Fruit fly (Drosophila melanogaster) whole organism, wandering third instar larva: ENCODE measurements around the gene CG14641.
"Not testable (repeated sequence)": the region's sequence is repeated elsewhere in the genome, so short reads cannot be mapped to it uniquely, and the experiment has no call there.

ENCODE experiments used
- Abd-B ChIP-seq: fragments of >200 bp; optimal IDR thresholded peaks from 2 replicates; lab custom pipeline; 2017; ENCODE audit warnings: missing biosample characterization, missing genetic modification characterization
- CG32264 ChIP-seq: fragments of 200-800 bp; sonication (Bioruptor generic); optimal IDR thresholded peaks from 2 replicates; lab custom pipeline; 2016; ENCODE audit warnings: missing biosample characterization, missing genetic modification characterization
- CG9705 ChIP-seq: fragments of 200-800 bp; sonication (Bioruptor generic); optimal IDR thresholded peaks from 2 replicates; lab custom pipeline; 2018; ENCODE audit warnings: missing biosample characterization, mild to moderate bottlenecking, missing genetic modification characterization
- CrebA ChIP-seq: fragments of 200-800 bp; sonication (Bioruptor generic); optimal IDR thresholded peaks from 2 replicates; lab custom pipeline; 2016; ENCODE audit warnings: missing biosample characterization, mild to moderate bottlenecking, missing genetic modification characterization, borderline replicate concordance
- Dfd ChIP-seq: fragments of >200 bp; optimal IDR thresholded peaks from 2 replicates; lab custom pipeline; 2017; ENCODE audit warnings: missing biosample characterization, missing genetic modification characterization
- Dif ChIP-seq: fragments of 200-275, 200-300 bp; sonication (Bioruptor generic); optimal IDR thresholded peaks from 2 replicates; lab custom pipeline; 2018; ENCODE audit warnings: missing biosample characterization, missing genetic modification characterization; ENCODE audit not compliant: partially characterized antibody
- GATAd ChIP-seq: sonication (Bioruptor generic); optimal IDR thresholded peaks from 2 replicates; lab custom pipeline; 2016; ENCODE audit warnings: missing biosample characterization, missing genetic modification characterization
- HLH106 ChIP-seq: fragments of 200-800 bp; optimal IDR thresholded peaks from 3 replicates; lab custom pipeline; 2019; ENCODE audit warnings: missing biosample characterization, mild to moderate bottlenecking, missing genetic modification characterization, moderate library complexity
- Hnf4 ChIP-seq: fragments of 200-800 bp; sonication (Bioruptor generic); optimal IDR thresholded peaks from 2 replicates; lab custom pipeline; 2016; ENCODE audit warnings: missing biosample characterization, mild to moderate bottlenecking, missing genetic modification characterization
- Hr78 ChIP-seq: fragments of >200 bp; optimal IDR thresholded peaks from 2 replicates; lab custom pipeline; 2017; ENCODE audit warnings: missing biosample characterization, missing genetic modification characterization
- Hr83 ChIP-seq: fragments of 200-300 bp; sonication (Bioruptor generic); optimal IDR thresholded peaks from 2 replicates; lab custom pipeline; 2016; ENCODE audit warnings: missing biosample characterization, mild to moderate bottlenecking, missing genetic modification characterization, moderate library complexity; ENCODE audit not compliant: poor library complexity, severe bottlenecking
- Jra ChIP-seq: sonication (Bioruptor generic); optimal IDR thresholded peaks from 2 replicates; lab custom pipeline; 2016; ENCODE audit warnings: missing biosample characterization, missing genetic modification characterization
- Mio ChIP-seq: sonication (Bioruptor generic); optimal IDR thresholded peaks from 2 replicates; lab custom pipeline; 2016; ENCODE audit warnings: missing biosample characterization, missing genetic modification characterization
- Myc ChIP-seq: fragments of >200 bp; optimal IDR thresholded peaks from 2 replicates; lab custom pipeline; 2017
- N ChIP-seq: fragments of >200 bp; optimal IDR thresholded peaks from 2 replicates; lab custom pipeline; 2018; ENCODE audit warnings: missing biosample characterization, missing external identifiers, missing genetic modification characterization
- OdsH ChIP-seq: fragments of 200-800 bp; sonication (Bioruptor generic); optimal IDR thresholded peaks from 2 replicates; lab custom pipeline; 2016; ENCODE audit warnings: missing biosample characterization, mild to moderate bottlenecking, missing genetic modification characterization
- Rel ChIP-seq, 2 experiments: fragments of 200-800 bp; sonication (Bioruptor generic) in 1 of 2; optimal IDR thresholded peaks; 2 replicates in 1 of 2; 3 replicates in 1 of 2; lab custom pipeline; 2016 to 2019; ENCODE audit warnings: mild to moderate bottlenecking in 2 of 2, missing biosample characterization in 2 of 2, missing genetic modification characterization in 2 of 2, moderate library complexity in 1 of 2
- Sp1 ChIP-seq: fragments of 200-800 bp; sonication (Bioruptor generic); optimal IDR thresholded peaks from 3 replicates; lab custom pipeline; 2019; ENCODE audit warnings: missing biosample characterization, mild to moderate bottlenecking, missing genetic modification characterization, moderate library complexity
- Vsx2 ChIP-seq: fragments of 200-300, 225-300 bp; sonication (Bioruptor generic); optimal IDR thresholded peaks from 2 replicates; lab custom pipeline; 2018; ENCODE audit warnings: missing biosample characterization, missing genetic modification characterization; ENCODE audit not compliant: partially characterized antibody
- br ChIP-seq: fragments of 200-800 bp; sonication (Bioruptor generic); optimal IDR thresholded peaks from 2 replicates; lab custom pipeline; 2016; ENCODE audit warnings: missing biosample characterization, missing genetic modification characterization
- brk ChIP-seq: fragments of 200-800 bp; sonication (Bioruptor generic); optimal IDR thresholded peaks from 2 replicates; lab custom pipeline; 2016; ENCODE audit warnings: missing biosample characterization, mild to moderate bottlenecking, missing genetic modification characterization
- dl ChIP-seq, 2 experiments: fragments of 175-275, 200-275 bp in 1 of 2; fragments of 200-275 bp in 1 of 2; sonication (Bioruptor generic); optimal IDR thresholded peaks; lab custom pipeline; 2018; ENCODE audit warnings: mild to moderate bottlenecking in 2 of 2, missing biosample characterization in 2 of 2, missing genetic modification characterization in 2 of 2, moderate library complexity in 2 of 2; ENCODE audit not compliant: partially characterized antibody in 2 of 2, insufficient read depth in 1 of 2
- dmrt93B ChIP-seq: fragments of 200-800 bp; sonication (Bioruptor generic); optimal IDR thresholded peaks from 2 replicates; lab custom pipeline; 2018; ENCODE audit warnings: missing biosample characterization, mild to moderate bottlenecking, missing genetic modification characterization
- dsf ChIP-seq: sonication (Bioruptor generic); optimal IDR thresholded peaks from 2 replicates; lab custom pipeline; 2016; ENCODE audit warnings: missing biosample characterization, missing genetic modification characterization, borderline replicate concordance
- ey ChIP-seq: fragments of 200-800 bp; sonication (Bioruptor generic); optimal IDR thresholded peaks from 2 replicates; lab custom pipeline; 2016; ENCODE audit warnings: missing biosample characterization, missing genetic modification characterization
- foxo ChIP-seq, 2 experiments: fragments of 200-800 bp; sonication (Bioruptor generic); optimal IDR thresholded peaks; 2 replicates in 1 of 2; 3 replicates in 1 of 2; lab custom pipeline; 2016 to 2017; ENCODE audit warnings: missing biosample characterization in 2 of 2, missing genetic modification characterization in 2 of 2
- fru ChIP-seq: fragments of 200-800 bp; sonication (Bioruptor generic); optimal IDR thresholded peaks from 3 replicates; lab custom pipeline; 2016; ENCODE audit warnings: missing biosample characterization, mild to moderate bottlenecking, missing genetic modification characterization
- h ChIP-seq: fragments of 200-800 bp; sonication (Bioruptor generic); optimal IDR thresholded peaks from 3 replicates; lab custom pipeline; 2016; ENCODE audit warnings: missing biosample characterization, mild to moderate bottlenecking, missing genetic modification characterization
- jim ChIP-seq: fragments of 175-275, 200-325 bp; sonication (Bioruptor generic); optimal IDR thresholded peaks from 2 replicates; lab custom pipeline; 2016; ENCODE audit warnings: missing biosample characterization, mild to moderate bottlenecking, missing genetic modification characterization
- lola ChIP-seq: fragments of >200 bp; optimal IDR thresholded peaks from 2 replicates; lab custom pipeline; 2017; ENCODE audit warnings: missing biosample characterization, missing genetic modification characterization
- pan ChIP-seq: fragments of >200 bp; optimal IDR thresholded peaks from 2 replicates; lab custom pipeline; 2017
- psq ChIP-seq: fragments of 200-800 bp; sonication (Bioruptor generic); optimal IDR thresholded peaks from 3 replicates; lab custom pipeline; 2017; ENCODE audit warnings: missing biosample characterization, mild to moderate bottlenecking, missing genetic modification characterization, moderate library complexity
- rgr ChIP-seq: fragments of 200-800 bp; sonication (Bioruptor generic); optimal IDR thresholded peaks from 3 replicates; lab custom pipeline; 2016; ENCODE audit warnings: missing biosample characterization, mild to moderate bottlenecking, missing genetic modification characterization
- sage ChIP-seq: fragments of 200-800 bp; sonication (Bioruptor generic); optimal IDR thresholded peaks from 2 replicates; lab custom pipeline; 2016; ENCODE audit warnings: missing biosample characterization, mild to moderate bottlenecking, missing genetic modification characterization
- sv ChIP-seq: fragments of 200-800 bp; sonication (Bioruptor generic); optimal IDR thresholded peaks from 3 replicates; lab custom pipeline; 2016; ENCODE audit warnings: missing biosample characterization, missing genetic modification characterization
- tai ChIP-seq: sonication (Bioruptor generic); optimal IDR thresholded peaks from 2 replicates; lab custom pipeline; 2016; ENCODE audit warnings: missing biosample characterization, missing genetic modification characterization
- usp ChIP-seq: fragments of >200 bp; optimal IDR thresholded peaks from 2 replicates; lab custom pipeline; 2017; ENCODE audit warnings: missing biosample characterization, missing genetic modification characterization
- woc ChIP-seq: sonication (Bioruptor generic); optimal IDR thresholded peaks from 2 replicates; lab custom pipeline; 2016; ENCODE audit warnings: missing biosample characterization, mild to moderate bottlenecking, missing genetic modification characterization

Gene CG14641

dm6 chr3R:4214038-4214437 is 18.1 kb downstream of the CG14641 start:
- TF ChIP-seq ey, result peak; percentile 79
- no peak for TF ChIP-seq dsf
- no peak for TF ChIP-seq Dfd (GFP tag; lab: Kevin White, UChicago)
- TF ChIP-seq dmrt93B (GFP tag; lab: Kevin White, UChicago), result peak; percentile 70
- TF ChIP-seq brk, result peak; percentile 6
- no peak for TF ChIP-seq lola (GFP tag; lab: Kevin White, UChicago)
- TF ChIP-seq foxo (GFP tag; optimal IDR thresholded peaks at IDR 0.05; lab: Kevin White, UChicago), result peak in 1 of 2 experiments; percentile 88
- TF ChIP-seq CG9705 (GFP tag; lab: Kevin White, UChicago), result peak; percentile 31
- no peak for TF ChIP-seq Abd-B (GFP tag; lab: Kevin White, UChicago)
- TF ChIP-seq HLH106 (tag; lab: Kevin White, UChicago), result peak; percentile 81
- TF ChIP-seq Hr78 (GFP tag; lab: Kevin White, UChicago), result no peak
- TF ChIP-seq woc (GFP tag; lab: Kevin White, UChicago), result peak; percentile 65
- peak; percentile 84 for TF ChIP-seq h (GFP tag; lab: Kevin White, UChicago)
- no peak for TF ChIP-seq Mio (GFP tag; lab: Kevin White, UChicago)
- TF ChIP-seq Hnf4 (GFP tag; lab: Kevin White, UChicago), result peak; percentile 69
- no peak for TF ChIP-seq Rel (GFP tag; optimal IDR thresholded peaks at IDR 0.05; lab: Kevin White, UChicago)
- peak; percentile 40 for TF ChIP-seq Rel (tag; optimal IDR thresholded peaks at IDR 0.05; lab: Kevin White, UChicago)
- peak; percentile 66 for TF ChIP-seq OdsH
- TF ChIP-seq Dif (GFP tag; lab: Kevin White, UChicago), result no peak
- TF ChIP-seq br (GFP tag; lab: Kevin White, UChicago), result peak; percentile 81
- TF ChIP-seq pan (lab: Kevin White, UChicago), result no peak
- no peak for TF ChIP-seq CrebA (GFP tag; lab: Kevin White, UChicago)
- TF ChIP-seq N (GFP tag; lab: Kevin White, UChicago), result no peak
- TF ChIP-seq psq (GFP tag; lab: Kevin White, UChicago), result peak; percentile 57
- TF ChIP-seq rgr, result peak; percentile 73
- peak; percentile 12 for TF ChIP-seq GATAd
- peak; percentile 70 for TF ChIP-seq CG32264 (GFP tag; lab: Kevin White, UChicago)
- TF ChIP-seq Jra, result no peak
- TF ChIP-seq sv, result peak; percentile 52
- TF ChIP-seq sage, result peak; percentile 9
- no peak for TF ChIP-seq Vsx2 (GFP tag; lab: Kevin White, UChicago)
- peak; percentile 87 for TF ChIP-seq fru (GFP tag; lab: Kevin White, UChicago)
- TF ChIP-seq jim (GFP tag; lab: Kevin White, UChicago), result no peak
- TF ChIP-seq dl (GFP tag; optimal IDR thresholded peaks at IDR 0.05; lab: Kevin White, UChicago; ENCODE audit: insufficient read depth in 1 of 2, partially characterized antibody in 2 of 2), result no peak
- TF ChIP-seq tai (GFP tag; lab: Kevin White, UChicago), result peak; percentile 5
- TF ChIP-seq Hr83 (GFP tag; lab: Kevin White, UChicago), result peak; percentile 17
- no peak for TF ChIP-seq Myc
- TF ChIP-seq Sp1 (GFP tag; lab: Kevin White, UChicago), result peak; percentile 68
- no peak for TF ChIP-seq usp (GFP tag; lab: Kevin White, UChicago)

DNA sequence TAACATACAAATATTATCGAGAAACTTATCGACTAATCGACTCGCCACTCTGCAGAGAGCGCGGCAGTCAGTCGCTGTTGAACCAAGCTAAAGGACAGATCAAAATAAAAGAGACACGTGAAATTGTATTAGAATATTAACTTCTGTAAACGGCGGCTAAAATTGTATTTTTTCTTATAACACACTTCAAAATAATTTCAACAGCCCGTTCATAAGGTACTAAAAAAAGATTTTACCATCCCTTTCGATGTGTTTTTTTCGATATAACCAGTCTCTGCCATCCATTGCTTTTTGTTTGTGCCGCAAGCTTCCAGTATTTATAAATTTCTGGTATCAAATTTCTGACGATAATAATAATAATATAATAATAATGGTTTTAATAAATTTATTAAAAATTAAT is 20.7 kb downstream of the CG14641 start, which contains the start of gene aux:
Gene aux (plus strand): TSS at position 301 of the 400 bp plus-strand sequence.
- TF ChIP-seq usp, tai, lola (GFP tag; lab: Kevin White, UChicago): not testable (repeated sequence)

dm6 chr3R:4197055-4197454 is 35.1 kb downstream of the CG14641 start, which contains the start of gene beta-Man:
TSS of gene beta-Man (plus strand) at chr3R:4197206.
- TF ChIP-seq fru (GFP tag; lab: Kevin White, UChicago) (peak; percentile 76), dl (GFP tag; optimal IDR thresholded peaks at IDR 0.05; lab: Kevin White, UChicago; ENCODE audit: insufficient read depth in 1 of 2, partially characterized antibody in 2 of 2) (peak; percentile 53 to 55), OdsH (no peak), Jra (peak; percentile 38), Hr78 (GFP tag; lab: Kevin White, UChicago) (no peak), ey (no peak), Hnf4 (GFP tag; lab: Kevin White, UChicago) (peak; percentile 67), tai (GFP tag; lab: Kevin White, UChicago) (no peak), HLH106 (tag; lab: Kevin White, UChicago) (peak; percentile 34), jim (GFP tag; lab: Kevin White, UChicago) (peak; percentile 32), woc (GFP tag; lab: Kevin White, UChicago) (peak; percentile 2), dmrt93B (GFP tag; lab: Kevin White, UChicago) (no peak), CrebA (GFP tag; lab: Kevin White, UChicago) (peak; percentile 24), Rel (GFP tag; optimal IDR thresholded peaks at IDR 0.05; lab: Kevin White, UChicago) (no peak), Rel (tag; optimal IDR thresholded peaks at IDR 0.05; lab: Kevin White, UChicago) (peak; percentile 57), Dfd (GFP tag; lab: Kevin White, UChicago) (no peak), sage (no peak), Mio (GFP tag; lab: Kevin White, UChicago) (no peak), usp (GFP tag; lab: Kevin White, UChicago) (no peak), Vsx2 (GFP tag; lab: Kevin White, UChicago) (peak; percentile 72), CG32264 (GFP tag; lab: Kevin White, UChicago) (no peak), rgr (no peak), h (GFP tag; lab: Kevin White, UChicago) (peak; percentile 35), Myc (peak; percentile 5), brk (no peak), Hr83 (GFP tag; lab: Kevin White, UChicago) (peak; percentile 77), sv (no peak), pan (lab: Kevin White, UChicago) (no peak), psq (GFP tag; lab: Kevin White, UChicago) (no peak), lola (GFP tag; lab: Kevin White, UChicago) (no peak), dsf (no peak), CG9705 (GFP tag; lab: Kevin White, UChicago) (no peak), Abd-B (GFP tag; lab: Kevin White, UChicago) (no peak), Sp1 (GFP tag; lab: Kevin White, UChicago) (no peak), br (GFP tag; lab: Kevin White, UChicago) (no peak), N (GFP tag; lab: Kevin White, UChicago) (no peak), foxo (GFP tag; optimal IDR thresholded peaks at IDR 0.05; lab: Kevin White, UChicago) (peak in 1 of 2 experiments; percentile 36)
